Fruit fly (Drosophila melanogaster): ENCODE measurements around the gene CG4367.

Gene CG4367

dm6 chr3R:20291594-20291993, 13.2 kb downstream of the CG4367 start (continued):
- TF ChIP-seq CG10274 (GFP tag; optimal IDR thresholded peaks at IDR 0.05): peak; percentile 82
- TF ChIP-seq yki (optimal IDR thresholded peaks at IDR 0.05): no peak
- no peak for TF ChIP-seq CG4360 (GFP tag; IDR thresholded peaks at IDR 0.05)
- TF ChIP-seq bsh (GFP tag; optimal IDR thresholded peaks at IDR 0.05): peak in 1 of 2 experiments; percentile 22
- TF ChIP-seq dmrt11E (tag; optimal IDR thresholded peaks at IDR 0.05): peak; percentile 56
- TF ChIP-seq eve (GFP tag; optimal IDR thresholded peaks at IDR 0.05): no peak
- peak; percentile 45 for TF ChIP-seq CG18262 (tag; optimal IDR thresholded peaks at IDR 0.05)
- no peak for TF ChIP-seq CG8944 (GFP tag; optimal IDR thresholded peaks at IDR 0.05)
- TF ChIP-seq odd (GFP tag; optimal IDR thresholded peaks at IDR 0.05): no peak
- no peak for TF ChIP-seq CG17328 (GFP tag; IDR thresholded peaks at IDR 0.05)
- TF ChIP-seq CG14710 (tag; optimal IDR thresholded peaks at IDR 0.05): peak; percentile 9
- TF ChIP-seq CG8089 (GFP tag; optimal IDR thresholded peaks at IDR 0.05): no peak
- TF ChIP-seq CG15269 (tag; optimal IDR thresholded peaks at IDR 0.05): no peak

- TF ChIP-seq hth (optimal IDR thresholded peaks at IDR 0.05): no peak
- no peak for TF ChIP-seq CG4424 (GFP tag; optimal IDR thresholded peaks at IDR 0.05)
- TF ChIP-seq kni (GFP tag; optimal IDR thresholded peaks at IDR 0.05): peak; percentile 82
- no peak for TF ChIP-seq CG14710 (tag; optimal IDR thresholded peaks at IDR 0.05)
- TF ChIP-seq HLH3B (GFP tag; IDR thresholded peaks at IDR 0.05): no peak
- TF ChIP-seq crol (GFP tag; IDR thresholded peaks at IDR 0.05): peak; percentile 47; the same call in 1 of the 2 replicates
- TF ChIP-seq lmd (GFP tag; IDR thresholded peaks at IDR 0.05): no peak
- peak; percentile 70 for TF ChIP-seq CG1832 (GFP tag; optimal IDR thresholded peaks at IDR 0.05)
- no peak for TF ChIP-seq CG1233 (GFP tag; optimal IDR thresholded peaks at IDR 0.05)
- TF ChIP-seq cad (GFP tag; optimal IDR thresholded peaks at IDR 0.05): peak; percentile 98
- peak; percentile 67 for TF ChIP-seq sd (tag; optimal IDR thresholded peaks at IDR 0.05)
- no peak for TF ChIP-seq vnd (GFP tag; IDR thresholded peaks at IDR 0.05; ENCODE audit: partially characterized antibody)
- TF ChIP-seq CG11504 (tag; optimal IDR thresholded peaks at IDR 0.05): no peak
- TF ChIP-seq CG1792 (GFP tag; optimal IDR thresholded peaks at IDR 0.05): no peak
- no peak for TF ChIP-seq Scr (GFP tag; IDR thresholded peaks at IDR 0.05; ENCODE audit: partially characterized antibody)
- no peak for TF ChIP-seq CG17361 (GFP tag; IDR thresholded peaks at IDR 0.05)
- TF ChIP-seq zen (tag; optimal IDR thresholded peaks at IDR 0.05): peak; percentile 81
- TF ChIP-seq Stat92E (GFP tag; optimal IDR thresholded peaks at IDR 0.05): peak in 1 of 3 experiments; percentile 62
- TF ChIP-seq Awh (GFP tag; IDR thresholded peaks at IDR 0.05): 0 out of 2 replicates have a peak, but pooled peaks have one; percentile 23
- no peak for TF ChIP-seq so (GFP tag; IDR thresholded peaks at IDR 0.05)
- no peak for TF ChIP-seq tna (GFP tag; IDR thresholded peaks at IDR 0.05; ENCODE audit: partially characterized antibody)
- no peak for TF ChIP-seq Vsx1 (GFP tag; optimal IDR thresholded peaks at IDR 0.05)
- TF ChIP-seq D (optimal IDR thresholded peaks at IDR 0.05): no peak
- no peak for TF ChIP-seq D (GFP tag; optimal IDR thresholded peaks at IDR 0.05)
- peak in 1 of 2 experiments; percentile 86 for TF ChIP-seq tll (GFP tag; optimal IDR thresholded peaks at IDR 0.05)
- no peak for TF ChIP-seq sob (GFP tag; IDR thresholded peaks at IDR 0.05)
- no peak for TF ChIP-seq salm (tag; optimal IDR thresholded peaks at IDR 0.05)
- TF ChIP-seq pros (GFP tag; optimal IDR thresholded peaks at IDR 0.05): peak; percentile 71
- TF ChIP-seq CG15479 (GFP tag; optimal IDR thresholded peaks at IDR 0.05): peak; percentile 43
- TF ChIP-seq abd-A (tag; optimal IDR thresholded peaks at IDR 0.05): peak; percentile 70
- TF ChIP-seq CG12769 (tag; optimal IDR thresholded peaks at IDR 0.05): no peak
- no peak for TF ChIP-seq Aef1 (GFP tag; IDR thresholded peaks at IDR 0.05)
- TF ChIP-seq CG18011 (GFP tag; optimal IDR thresholded peaks at IDR 0.05): no peak
- no peak for TF ChIP-seq Nf-YA (GFP tag; IDR thresholded peaks at IDR 0.05)
- no peak for TF ChIP-seq CG14441 (GFP tag; IDR thresholded peaks at IDR 0.05)
- TF ChIP-seq Abd-B (GFP tag; optimal IDR thresholded peaks at IDR 0.05): no peak
- TF ChIP-seq CG12744 (GFP tag; optimal IDR thresholded peaks at IDR 0.05): no peak
- no peak for TF ChIP-seq exex (tag; optimal IDR thresholded peaks at IDR 0.05)
Observed at dm6 chr3R:20291106-20291505, 13.7 kb downstream of the CG4367 start.
